Fruit fly (Drosophila melanogaster): ENCODE results near the gene CG5194.

CG5194 gene

DNA sequence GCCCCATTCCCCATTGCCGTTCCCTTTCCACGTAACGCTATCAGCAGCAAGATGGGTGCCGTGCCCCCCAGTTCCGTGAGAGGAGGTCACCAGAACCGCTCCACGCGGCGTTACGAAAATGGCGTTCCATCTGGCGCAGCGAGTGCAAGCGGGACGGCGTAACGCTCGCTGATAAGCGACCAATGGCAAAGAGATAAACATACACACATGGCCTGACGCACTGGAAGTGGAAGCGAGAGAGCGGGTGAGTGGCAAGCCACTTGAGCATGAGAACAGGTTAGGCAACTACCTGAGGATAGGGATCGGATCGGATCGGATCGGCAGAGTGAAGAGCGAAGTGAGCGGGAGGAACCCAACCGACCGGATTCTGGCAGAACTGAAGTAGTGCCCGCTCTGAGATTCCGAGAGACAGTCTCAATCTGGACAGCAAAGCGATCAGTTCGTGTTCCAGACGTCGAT, 4.8 kb downstream of the CG5194 start, which contains the start of gene Doc3 (continued):
- TF ChIP-seq CG11398 (GFP tag; optimal IDR thresholded peaks at IDR 0.05) (no peak), usp (GFP tag; optimal IDR thresholded peaks at IDR 0.05) (no peak), CG2202 (tag; optimal IDR thresholded peaks at IDR 0.05) (no peak), MBD-R2 (GFP tag; IDR thresholded peaks at IDR 0.05) (no peak), sug (tag; optimal IDR thresholded peaks at IDR 0.05) (peak; percentile 96), Usf (GFP tag; optimal IDR thresholded peaks at IDR 0.05) (no peak), CG4282 (GFP tag; optimal IDR thresholded peaks at IDR 0.05) (no peak), CG2875 (GFP tag; optimal IDR thresholded peaks at IDR 0.05) (no peak), CG10462 (GFP tag; optimal IDR thresholded peaks at IDR 0.05) (no peak), CG18262 (tag; optimal IDR thresholded peaks at IDR 0.05) (no peak), CG9876 (GFP tag; optimal IDR thresholded peaks at IDR 0.05) (no peak), CG8924 (tag; optimal IDR thresholded peaks at IDR 0.05) (no peak), Eip74EF (GFP tag; optimal IDR thresholded peaks at IDR 0.05) (no peak), cg (GFP tag; optimal IDR thresholded peaks at IDR 0.05) (peak; percentile 60), CG17612 (GFP tag; IDR thresholded peaks at IDR 0.05) (no peak), Sox102F (GFP tag; optimal IDR thresholded peaks at IDR 0.05) (no peak), kni (GFP tag; optimal IDR thresholded peaks at IDR 0.05) (peak; percentile 83), CG9727 (GFP tag; optimal IDR thresholded peaks at IDR 0.05) (no peak), Atf3 (GFP tag; optimal IDR thresholded peaks at IDR 0.05) (no peak), so (GFP tag; IDR thresholded peaks at IDR 0.05) (0 out of 3 replicates have a peak, but pooled peaks have one; percentile 24), CG11723 (GFP tag; optimal IDR thresholded peaks at IDR 0.05) (no peak), hbn (GFP tag; IDR thresholded peaks at IDR 0.05; ENCODE audit: partially characterized antibody) (no peak), Xrp1 (GFP tag; IDR thresholded peaks at IDR 0.05) (no peak), CG30431 (GFP tag; optimal IDR thresholded peaks at IDR 0.05) (no peak), CoRest (tag; optimal IDR thresholded peaks at IDR 0.05) (peak; percentile 44), vfl (GFP tag; optimal IDR thresholded peaks at IDR 0.05) (peak; percentile 38), sens (GFP tag) (peak; percentile 69), CG8281 (tag; optimal IDR thresholded peaks at IDR 0.05) (no peak), Nf-YA (GFP tag; IDR thresholded peaks at IDR 0.05) (peak; percentile 98), twi (tag; optimal IDR thresholded peaks at IDR 0.05) (peak; percentile 66), vnd (GFP tag; IDR thresholded peaks at IDR 0.05; ENCODE audit: partially characterized antibody) (peak; percentile 50; the same call in 1 of the 3 replicates), Dfd (GFP tag; optimal IDR thresholded peaks at IDR 0.05) (no peak), Hr51 (GFP tag; optimal IDR thresholded peaks at IDR 0.05) (no peak), fd102C (GFP tag; optimal IDR thresholded peaks at IDR 0.05) (no peak), Dek (tag; optimal IDR thresholded peaks at IDR 0.05) (no peak), rib (GFP tag; IDR thresholded peaks at IDR 0.05) (0 out of 2 replicates have a peak, but pooled peaks have one; percentile 36), Pdp1 (GFP tag; optimal IDR thresholded peaks at IDR 0.05) (peak in 1 of 2 experiments; percentile 74), tll (GFP tag; optimal IDR thresholded peaks at IDR 0.05) (no peak), NC2α (GFP tag; optimal IDR thresholded peaks at IDR 0.05) (no peak), CG17328 (GFP tag; IDR thresholded peaks at IDR 0.05) (no peak), CG13287 (GFP tag; IDR thresholded peaks at IDR 0.05; ENCODE audit: partially characterized antibody) (peak; percentile 37; the same call in 1 of the 2 replicates), chif (GFP tag; optimal IDR thresholded peaks at IDR 0.05) (no peak), bab2 (GFP tag; optimal IDR thresholded peaks at IDR 0.05) (no peak), CG7357 (GFP tag; IDR thresholded peaks at IDR 0.05) (no peak), toy (GFP tag; IDR thresholded peaks at IDR 0.05) (no peak), Bgb (GFP tag; IDR thresholded peaks at IDR 0.05; ENCODE audit: partially characterized antibody) (peak; percentile 32; the same call in 1 of the 2 replicates), CG18599 (GFP tag; optimal IDR thresholded peaks at IDR 0.05) (no peak), bbx (GFP tag; IDR thresholded peaks at IDR 0.05; ENCODE audit: partially characterized antibody) (0 out of 2 replicates have a peak, but pooled peaks have one; percentile 36), sens-2 (GFP tag; IDR thresholded peaks at IDR 0.05) (no peak), stwl (tag; optimal IDR thresholded peaks at IDR 0.05) (no peak)

Data from whole organism, embryonic.